Worm (Caenorhabditis elegans) whole organism, L3 larva: ENCODE results near the gene rpt-3.

ENCODE experiments used
- ceh-28 ChIP-seq: fragments of 150-350 bp; optimal IDR thresholded peaks from 2 replicates; lab custom pipeline; 2014; ENCODE audit warnings: missing biosample characterization, missing genetic modification reagents, missing genetic modification characterization
- ceh-9 ChIP-seq: sonication (generic microtip); optimal IDR thresholded peaks from 2 replicates; lab custom pipeline; 2018; ENCODE audit warnings: missing biosample characterization, missing genetic modification characterization
- elt-2 ChIP-seq: sonication (generic microtip); optimal IDR thresholded peaks from 2 replicates; lab custom pipeline; 2016; ENCODE audit warnings: missing genetic modification reagents, mild to moderate bottlenecking, missing genetic modification characterization, missing compliant biosample characterization
- lin-15B ChIP-seq: fragments of 150-350 bp; optimal IDR thresholded peaks from 2 replicates; lab custom pipeline; 2014; ENCODE audit warnings: missing biosample characterization, missing genetic modification characterization
- nfya-1 ChIP-seq: sonication (generic microtip); optimal IDR thresholded peaks from 2 replicates; lab custom pipeline; 2017; ENCODE audit warnings: missing genetic modification characterization, mild to moderate bottlenecking, missing compliant biosample characterization, antibody characterized with exemption, moderate library complexity; ENCODE audit not compliant: insufficient read depth
- nhr-237 ChIP-seq: fragments of 150-350 bp; optimal IDR thresholded peaks from 2 replicates; lab custom pipeline; 2014; ENCODE audit warnings: missing biosample characterization, missing genetic modification characterization
- nhr-67 ChIP-seq: fragments of 150-350 bp; optimal IDR thresholded peaks from 2 replicates; lab custom pipeline; 2014; ENCODE audit warnings: missing biosample characterization, missing genetic modification characterization
- nhr-76 ChIP-seq: fragments of 150-350 bp; sonication (generic microtip); optimal IDR thresholded peaks from 5 replicates; lab custom pipeline; 2014; ENCODE audit warnings: missing biosample characterization, missing genetic modification characterization
- pha-4 ChIP-seq: fragments of 150-350 bp; optimal IDR thresholded peaks from 2 replicates; lab custom pipeline; 2014; ENCODE audit warnings: missing biosample characterization, missing genetic modification reagents, missing genetic modification characterization

The rpt-3 gene

DNA sequence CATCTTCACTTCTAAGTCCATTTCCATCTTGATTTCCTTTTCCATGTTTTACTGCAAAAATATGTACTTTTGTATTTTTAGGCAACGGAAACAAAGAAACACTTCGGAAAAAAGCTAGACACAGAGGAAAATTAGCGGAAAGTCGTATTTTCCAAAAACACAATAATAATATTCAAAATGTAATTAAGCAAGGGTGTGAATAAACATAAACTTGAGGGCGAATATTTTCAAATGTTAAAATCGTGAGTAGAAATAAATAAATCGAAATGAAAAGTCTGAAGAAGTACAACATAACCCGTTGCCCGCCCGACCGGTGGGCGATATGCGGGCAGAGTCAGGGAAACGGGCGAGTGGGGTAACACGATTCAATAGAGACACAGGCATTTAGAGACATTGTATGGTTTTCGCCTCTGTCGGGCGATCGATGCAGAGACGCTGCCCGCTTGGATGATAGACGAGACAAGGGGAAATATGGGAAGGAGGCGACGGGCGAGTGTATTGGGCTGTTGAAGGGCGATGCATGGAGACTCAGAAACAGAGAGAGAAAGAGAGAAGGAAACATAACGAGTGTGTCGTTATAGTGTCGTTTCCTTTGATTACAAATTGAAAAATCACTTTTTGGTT lies 47.5 kb downstream of the rpt-3 start, which contains the start of gene C09E7.4:
TSS of gene C09E7.4 (minus strand) at position 51 of the 624 bp plus-strand sequence.
- TF ChIP-seq lin-15B (tag; lab: Kevin White, UChicago), result peak; percentile 3
- TF ChIP-seq pha-4 (tag; lab: Kevin White, UChicago), result peak; percentile 29
- TF ChIP-seq elt-2 (tag; lab: Kevin White, UChicago), result peak; percentile 29
- peak; percentile 52 for TF ChIP-seq nfya-1
- TF ChIP-seq nhr-67 (tag; lab: Kevin White, UChicago), result no peak
- no peak for TF ChIP-seq ceh-9 (tag; lab: Kevin White, UChicago)
- TF ChIP-seq ceh-28 (tag; lab: Kevin White, UChicago), result peak; percentile 29
- TF ChIP-seq nhr-76 (tag; lab: Kevin White, UChicago), result no peak
- no peak for TF ChIP-seq nhr-237 (tag; lab: Kevin White, UChicago)
